Worm (Caenorhabditis elegans): Measurements from ENCODE around the gene ttr-16.

ttr-16 gene

ce11 chrIV:11082789-11083235 is 18.9 kb upstream of the ttr-16 start (continued):
- TF ChIP-seq pax-1 (tag; optimal IDR thresholded peaks at IDR 0.05) (no peak), hlh-6 (tag; optimal IDR thresholded peaks at IDR 0.05) (peak; percentile 27), fkh-10 (GFP tag; optimal IDR thresholded peaks at IDR 0.05) (no peak), ttx-3 (tag; optimal IDR thresholded peaks at IDR 0.05) (no peak), unc-3 (GFP tag; conservative IDR thresholded peaks at IDR 0.05) (no peak), unc-3 (tag; optimal IDR thresholded peaks at IDR 0.05) (peak; percentile 40), ceh-24 (tag; optimal IDR thresholded peaks at IDR 0.05) (no peak), tbx-2 (tag; optimal IDR thresholded peaks at IDR 0.05) (peak; percentile 94), ceh-6 (GFP tag; optimal IDR thresholded peaks at IDR 0.05) (no peak), T23F11.4 (GFP tag; optimal IDR thresholded peaks at IDR 0.05) (no peak), ama-1 (optimal IDR thresholded peaks at IDR 0.05) (no peak), syd-9 (tag; optimal IDR thresholded peaks at IDR 0.05) (peak; percentile 67), mec-3 (tag; optimal IDR thresholded peaks at IDR 0.05; ENCODE audit: borderline replicate concordance) (peak; percentile 18), fkh-6 (tag; optimal IDR thresholded peaks at IDR 0.05) (peak; percentile 24), pha-4 (tag; optimal IDR thresholded peaks at IDR 0.05) (no peak), dmd-4 (tag; optimal IDR thresholded peaks at IDR 0.05; ENCODE audit: borderline replicate concordance) (no peak), lim-6 (tag; optimal IDR thresholded peaks at IDR 0.05) (peak; percentile 56), ceh-14 (tag; optimal IDR thresholded peaks at IDR 0.05) (peak; percentile 82), zip-5 (tag; optimal IDR thresholded peaks at IDR 0.05) (no peak), dve-1 (tag; optimal IDR thresholded peaks at IDR 0.05) (peak; percentile 83), K09A11.1 (tag; optimal IDR thresholded peaks at IDR 0.05; ENCODE audit: insufficient read depth) (no peak), Y22D7AL.16 (tag; optimal IDR thresholded peaks at IDR 0.05) (no peak), ceh-9 (tag; optimal IDR thresholded peaks at IDR 0.05) (no peak), hlh-15 (tag; optimal IDR thresholded peaks at IDR 0.05) (no peak), ref-2 (tag; optimal IDR thresholded peaks at IDR 0.05) (peak; percentile 75), gmeb-2 (tag; optimal IDR thresholded peaks at IDR 0.05) (no peak), ceh-18 (tag; optimal IDR thresholded peaks at IDR 0.05) (peak; percentile 94), pros-1 (tag; optimal IDR thresholded peaks at IDR 0.05) (peak; percentile 93), sox-4 (tag; optimal IDR thresholded peaks at IDR 0.05) (no peak), pat-9 (tag; optimal IDR thresholded peaks at IDR 0.05) (no peak), nfya-1 (tag; optimal IDR thresholded peaks at IDR 0.05) (peak; percentile 97), eyg-1 (tag; optimal IDR thresholded peaks at IDR 0.05) (peak; percentile 27), ceh-30 (tag; optimal IDR thresholded peaks at IDR 0.05) (peak; percentile 79), tbx-7 (tag; optimal IDR thresholded peaks at IDR 0.05) (no peak), rnt-1 (tag; optimal IDR thresholded peaks at IDR 0.05) (peak; percentile 84), pha-2 (tag; optimal IDR thresholded peaks at IDR 0.05) (no peak), sox-2 (GFP tag; IDR thresholded peaks at IDR 0.05) (no peak), ceh-48 (tag; optimal IDR thresholded peaks at IDR 0.05) (peak; percentile 91), nhr-11 (tag; optimal IDR thresholded peaks at IDR 0.05) (no peak), C08G9.2 (tag; optimal IDR thresholded peaks at IDR 0.05) (peak; percentile 40)

- TF ChIP-seq pros-1 (tag; optimal IDR thresholded peaks at IDR 0.05) (no peak), tbx-2 (tag; optimal IDR thresholded peaks at IDR 0.05) (no peak), dmd-4 (tag; optimal IDR thresholded peaks at IDR 0.05; ENCODE audit: borderline replicate concordance) (no peak), nhr-232 (tag; optimal IDR thresholded peaks at IDR 0.05) (no peak), C08G9.2 (tag; optimal IDR thresholded peaks at IDR 0.05) (no peak)
Measured at ce11 chrIV:11082153-11082552, 18.2 kb upstream of the ttr-16 start, which contains the start of gene let-70. Gene let-70 (minus strand): TSS chrIV:11082253.

ce11 chrIV:11080823-11081285 is 16.9 kb upstream of the ttr-16 start, which contains the start of gene atg-7:
Gene atg-7 (minus strand): TSS chrIV:11081055.
- no peak for TF ChIP-seq dmd-4 (tag; optimal IDR thresholded peaks at IDR 0.05; ENCODE audit: borderline replicate concordance)
- TF ChIP-seq ceh-2 (tag; optimal IDR thresholded peaks at IDR 0.05): no peak
- TF ChIP-seq ama-1 (optimal IDR thresholded peaks at IDR 0.05): peak; percentile 26
- no peak for TF ChIP-seq ztf-16 (tag; optimal IDR thresholded peaks at IDR 0.05)
- no peak for TF ChIP-seq che-1 (tag; optimal IDR thresholded peaks at IDR 0.05)

Data from whole organism, late embryonic.